Worm (Caenorhabditis elegans): ENCODE measurements around the gene srj-1.

ce11 chrIV:11970171-11970570 is 4.9 kb upstream of the srj-1 start, which contains the start of gene ZK829.9:
- TF ChIP-seq tbx-11 (GFP tag; IDR thresholded peaks at IDR 0.05): no peak
- TF ChIP-seq scrt-1 (GFP tag; IDR thresholded peaks at IDR 0.05): no peak
- TF ChIP-seq tbx-37 (GFP tag; conservative IDR thresholded peaks at IDR 0.05): no peak
- TF ChIP-seq ama-1 (optimal IDR thresholded peaks at IDR 0.05): no peak
- no peak for TF ChIP-seq F13C5.2 (tag; optimal IDR thresholded peaks at IDR 0.05)
- no peak for TF ChIP-seq ets-7 (tag; optimal IDR thresholded peaks at IDR 0.05)

Measured in whole organism, early embryonic.